Fruit fly (Drosophila melanogaster): ENCODE results near the gene CG13078.

Gene CG13078

dm6 chr2L:19577187-19577765 lies 13.5 kb downstream of the CG13078 start, which contains the start of the genes spi and msb1l (continued):
- TF ChIP-seq cyc (GFP tag; optimal IDR thresholded peaks at IDR 0.05) (peak; percentile 48), CG11762 (GFP tag; optimal IDR thresholded peaks at IDR 0.05; ENCODE audit: insufficient read depth) (no peak), acj6 (GFP tag; optimal IDR thresholded peaks at IDR 0.05) (peak; percentile 41), Smox (GFP tag; optimal IDR thresholded peaks at IDR 0.05) (peak; percentile 45), CG15336 (GFP tag; IDR thresholded peaks at IDR 0.05) (no peak), CG9139 (GFP tag; optimal IDR thresholded peaks at IDR 0.05) (no peak), Ets21C (GFP tag; optimal IDR thresholded peaks at IDR 0.05) (no peak), Ets96B (tag; optimal IDR thresholded peaks at IDR 0.05) (no peak), CG1621 (tag; optimal IDR thresholded peaks at IDR 0.05) (no peak), Eip78C (GFP tag) (peak; percentile 58), CG6854 (GFP tag; optimal IDR thresholded peaks at IDR 0.05) (no peak), OdsH (GFP tag; optimal IDR thresholded peaks at IDR 0.05) (peak; percentile 50), esn (GFP tag; optimal IDR thresholded peaks at IDR 0.05) (peak; percentile 55), dac (GFP tag; optimal IDR thresholded peaks at IDR 0.05) (no peak), Eip75B (GFP tag; optimal IDR thresholded peaks at IDR 0.05) (no peak), CG10669 (GFP tag; optimal IDR thresholded peaks at IDR 0.05) (no peak)

- TF ChIP-seq eg (GFP tag; IDR thresholded peaks at IDR 0.05): no peak
- no peak for TF ChIP-seq vri (GFP tag; optimal IDR thresholded peaks at IDR 0.05)
- TF ChIP-seq CG15336 (GFP tag; IDR thresholded peaks at IDR 0.05): 0 out of 2 replicates have a peak, but pooled peaks have one; percentile 14
- TF ChIP-seq fkh (GFP tag; optimal IDR thresholded peaks at IDR 0.05): peak; percentile 88
- peak; percentile 26 for TF ChIP-seq CG6854 (GFP tag; optimal IDR thresholded peaks at IDR 0.05)
- peak; percentile 98 for TF ChIP-seq Blimp-1 (GFP tag; optimal IDR thresholded peaks at IDR 0.05)
These were observed 16.4 kb downstream of the CG13078 start, which contains the start of gene Pmvk for dm6 chr2L:19579995-19580578. TSS of gene Pmvk (minus strand) at chr2L:19580351.

- TF ChIP-seq CG11294 (GFP tag; IDR thresholded peaks at IDR 0.05): peak; percentile 9; the same call in 1 of the 2 replicates
- TF ChIP-seq Ets21C (GFP tag; optimal IDR thresholded peaks at IDR 0.05): peak; percentile 25
- peak; percentile 51 for TF ChIP-seq lz (GFP tag; optimal IDR thresholded peaks at IDR 0.05)
- peak; percentile 34 for TF ChIP-seq net (GFP tag; optimal IDR thresholded peaks at IDR 0.05)
- peak; percentile 50 for TF ChIP-seq OdsH (GFP tag; optimal IDR thresholded peaks at IDR 0.05)
- TF ChIP-seq acj6 (GFP tag; optimal IDR thresholded peaks at IDR 0.05): peak; percentile 30
- TF ChIP-seq Blimp-1 (GFP tag; optimal IDR thresholded peaks at IDR 0.05): no peak
- TF ChIP-seq esn (GFP tag; optimal IDR thresholded peaks at IDR 0.05): peak; percentile 53
- peak; percentile 46 for TF ChIP-seq Met (GFP tag; optimal IDR thresholded peaks at IDR 0.05)
- peak; percentile 61 for TF ChIP-seq CG31627 (GFP tag; optimal IDR thresholded peaks at IDR 0.05)
- no peak for TF ChIP-seq Hr38 (GFP tag; optimal IDR thresholded peaks at IDR 0.05)
- no peak for TF ChIP-seq Lpt (GFP tag; optimal IDR thresholded peaks at IDR 0.05)
- TF ChIP-seq dac (GFP tag; optimal IDR thresholded peaks at IDR 0.05): no peak
- TF ChIP-seq achi (GFP tag; optimal IDR thresholded peaks at IDR 0.05): peak; percentile 42
- TF ChIP-seq CG8319 (GFP tag; optimal IDR thresholded peaks at IDR 0.05): peak; percentile 26
- TF ChIP-seq CG4318 (GFP tag; optimal IDR thresholded peaks at IDR 0.05): no peak
- peak; percentile 6 for TF ChIP-seq CG1621 (tag; optimal IDR thresholded peaks at IDR 0.05)
- TF ChIP-seq ss (GFP tag; optimal IDR thresholded peaks at IDR 0.05): peak in 1 of 2 experiments; percentile 29
- TF ChIP-seq Eip75B (GFP tag; optimal IDR thresholded peaks at IDR 0.05): peak; percentile 40
- peak; percentile 5 for TF ChIP-seq Sox15 (GFP tag; optimal IDR thresholded peaks at IDR 0.05)
- peak; percentile 35 for TF ChIP-seq CG11902 (GFP tag; optimal IDR thresholded peaks at IDR 0.05)
- no peak for TF ChIP-seq svp (GFP tag)
- no peak for TF ChIP-seq dsx (GFP tag; optimal IDR thresholded peaks at IDR 0.05; ENCODE audit: poor library complexity, severe bottlenecking)
- TF ChIP-seq Hr4 (GFP tag; optimal IDR thresholded peaks at IDR 0.05): peak; percentile 67
- TF ChIP-seq Sox14 (GFP tag; optimal IDR thresholded peaks at IDR 0.05): peak; percentile 57
- TF ChIP-seq CG6276 (GFP tag; optimal IDR thresholded peaks at IDR 0.05): no peak
- TF ChIP-seq CG6163 (GFP tag; IDR thresholded peaks at IDR 0.05): peak; percentile 67; the same call in 1 of the 3 replicates
- TF ChIP-seq CG3032 (tag; optimal IDR thresholded peaks at IDR 0.05): peak; percentile 36
- no peak for TF ChIP-seq CG9139 (GFP tag; optimal IDR thresholded peaks at IDR 0.05)
- no peak for TF ChIP-seq CG16779 (tag; optimal IDR thresholded peaks at IDR 0.05)
- TF ChIP-seq CG6808 (GFP tag; optimal IDR thresholded peaks at IDR 0.05): no peak
- TF ChIP-seq Ets96B (tag; optimal IDR thresholded peaks at IDR 0.05): peak; percentile 12
- TF ChIP-seq CG10631 (GFP tag; optimal IDR thresholded peaks at IDR 0.05): peak; percentile 39
- TF ChIP-seq CG6792 (GFP tag; optimal IDR thresholded peaks at IDR 0.05): no peak
- peak; percentile 64 for TF ChIP-seq cyc (GFP tag; optimal IDR thresholded peaks at IDR 0.05)
- TF ChIP-seq CG32006 (GFP tag; optimal IDR thresholded peaks at IDR 0.05): peak; percentile 30
These were observed 18.5 kb downstream of the CG13078 start, which contains the start of gene Hakai for dm6 chr2L:19582185-19582584. TSS of gene Hakai (minus strand) at chr2L:19582474.

Measured in whole organism, prepupa.